Fruit fly (Drosophila melanogaster): ENCODE measurements around the gene CG14711.

Gene CG14711

DNA sequence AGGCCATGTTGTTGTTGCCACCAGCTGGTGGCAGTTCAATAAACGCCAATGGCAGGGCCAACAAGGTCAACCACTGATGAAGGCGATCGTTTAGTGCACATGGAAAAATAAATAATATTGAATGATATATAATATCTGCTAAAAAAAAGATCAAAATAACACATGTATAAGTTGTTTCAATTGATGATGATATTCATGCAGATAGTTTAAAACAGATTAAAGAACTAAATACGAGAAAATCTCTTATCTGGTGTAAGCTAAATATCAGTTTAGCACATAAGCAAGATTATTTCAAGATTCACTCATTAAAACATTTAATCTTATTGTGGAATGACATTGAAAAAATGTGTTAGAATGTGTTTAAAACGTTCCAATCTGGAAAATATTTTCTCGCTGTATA is 40.3 kb downstream of the CG14711 start:
- TF ChIP-seq insv (optimal IDR thresholded peaks at IDR 0.05) = no peak
- TF ChIP-seq ttk (optimal IDR thresholded peaks at IDR 0.05) = no peak
- no peak for TF ChIP-seq h (optimal IDR thresholded peaks at IDR 0.05)
- TF ChIP-seq Sin3A (optimal IDR thresholded peaks at IDR 0.05) = no peak
- TF ChIP-seq Myc (optimal IDR thresholded peaks at IDR 0.05) = no peak
- TF ChIP-seq psq (optimal IDR thresholded peaks at IDR 0.05) = no peak

DNA sequence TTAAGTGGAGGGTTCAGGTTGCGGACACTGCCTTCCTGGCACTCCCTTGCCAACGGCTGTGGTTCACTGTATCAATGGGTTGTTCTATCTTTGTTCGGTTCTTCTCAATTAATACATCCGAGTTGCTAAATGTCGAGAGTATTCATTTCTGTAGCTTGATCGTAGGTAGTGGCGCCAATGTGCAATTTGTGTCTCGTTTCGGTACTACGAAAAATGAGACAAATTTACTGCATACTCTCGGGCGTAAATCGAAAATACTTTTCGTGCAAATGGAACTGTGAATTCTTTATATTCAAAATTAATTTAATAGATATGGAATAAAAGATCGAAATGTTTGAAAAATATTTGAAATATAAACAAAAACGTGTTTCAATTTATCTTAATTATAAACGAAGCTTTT is 42.4 kb downstream of the CG14711 start:
- TF ChIP-seq psq (optimal IDR thresholded peaks at IDR 0.05) (no peak), Myc (optimal IDR thresholded peaks at IDR 0.05) (no peak), insv (optimal IDR thresholded peaks at IDR 0.05) (no peak), Sin3A (optimal IDR thresholded peaks at IDR 0.05) (no peak), h (optimal IDR thresholded peaks at IDR 0.05) (no peak), ttk (optimal IDR thresholded peaks at IDR 0.05) (no peak)

DNA sequence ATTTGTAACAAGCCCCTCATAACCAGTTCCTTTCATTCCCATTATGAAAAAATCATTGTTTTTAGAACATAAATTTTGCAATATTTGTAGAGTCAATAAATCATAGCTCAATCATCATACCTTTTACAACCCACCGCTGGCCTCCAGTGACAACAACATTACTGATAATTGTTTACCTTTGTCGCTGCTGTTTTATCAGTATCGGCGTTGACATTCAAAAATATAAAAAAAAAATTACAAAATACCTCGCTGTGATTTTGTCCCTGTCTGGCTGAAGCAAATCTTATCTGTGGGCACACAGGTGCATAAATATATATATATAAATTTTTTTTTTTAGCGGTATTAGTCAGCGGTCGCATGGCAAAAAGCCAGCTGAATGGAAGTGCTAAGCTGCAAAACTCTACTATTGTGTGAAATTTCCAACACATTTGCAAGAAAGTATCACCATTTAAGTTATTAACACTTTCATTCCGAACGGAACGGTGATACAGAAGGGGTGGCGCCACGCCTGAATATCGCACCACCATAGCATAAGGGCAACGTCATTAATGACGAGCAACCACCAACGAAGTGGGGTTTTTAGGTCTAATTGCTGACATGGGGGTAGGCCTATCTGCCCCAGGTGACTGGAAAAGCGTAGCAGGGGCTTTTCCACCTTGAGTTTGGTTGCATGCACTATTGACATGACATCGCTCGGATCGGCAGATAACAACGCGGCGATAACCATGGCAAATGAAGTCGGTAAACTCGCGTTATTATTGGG is 43.0 kb downstream of the CG14711 start:
- TF ChIP-seq h (optimal IDR thresholded peaks at IDR 0.05) (no peak), psq (optimal IDR thresholded peaks at IDR 0.05) (no peak), insv (optimal IDR thresholded peaks at IDR 0.05) (no peak), Myc (optimal IDR thresholded peaks at IDR 0.05) (no peak), Sin3A (optimal IDR thresholded peaks at IDR 0.05) (no peak), ttk (optimal IDR thresholded peaks at IDR 0.05) (no peak)

DNA sequence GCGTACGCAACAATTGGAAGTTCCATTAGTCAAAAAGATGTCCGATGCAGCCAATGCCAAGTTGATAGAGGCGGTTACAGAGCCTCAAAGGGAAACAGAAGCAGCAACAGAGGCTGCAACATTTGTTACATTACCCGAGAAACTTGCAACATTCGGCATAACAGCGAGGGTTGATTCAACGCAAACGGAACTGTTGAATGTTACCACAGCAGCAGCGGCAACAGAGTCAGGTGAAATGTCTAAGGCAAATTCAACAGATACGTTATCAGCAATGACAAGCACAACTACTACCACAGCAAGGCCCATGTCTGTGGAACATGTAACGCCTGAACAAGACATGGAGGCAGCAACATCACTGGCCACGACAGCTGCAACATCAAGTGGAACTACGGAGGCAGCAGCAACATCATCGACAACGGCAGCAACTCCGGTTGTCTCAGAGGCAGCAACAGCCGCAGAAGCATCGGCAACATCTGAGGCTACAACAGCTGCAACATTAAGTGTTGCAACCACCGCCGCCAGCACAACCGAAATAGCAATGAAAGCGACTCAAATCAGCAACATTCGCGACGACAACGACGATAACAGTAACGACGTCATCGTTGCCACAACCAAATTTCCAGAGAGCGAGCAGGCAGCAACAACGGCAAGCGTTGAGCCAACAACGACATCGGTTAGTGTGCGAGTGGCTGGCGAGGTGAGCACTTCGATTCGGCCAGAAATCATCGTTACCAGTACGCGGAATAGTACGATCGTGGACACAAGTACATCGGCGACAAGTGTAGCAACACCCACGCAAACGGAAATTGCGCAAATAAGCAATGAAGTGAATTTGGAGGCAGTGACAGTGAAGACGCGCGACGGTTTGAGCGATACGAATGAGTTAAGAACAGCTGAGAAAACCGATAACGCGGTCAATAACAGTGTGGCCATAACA is 46.1 kb downstream of the CG14711 start:
- no peak for TF ChIP-seq Sin3A (optimal IDR thresholded peaks at IDR 0.05)
- TF ChIP-seq insv (optimal IDR thresholded peaks at IDR 0.05) = no peak
- no peak for TF ChIP-seq ttk (optimal IDR thresholded peaks at IDR 0.05)
- TF ChIP-seq h (optimal IDR thresholded peaks at IDR 0.05) = no peak
- TF ChIP-seq psq (optimal IDR thresholded peaks at IDR 0.05) = no peak
- TF ChIP-seq Myc (optimal IDR thresholded peaks at IDR 0.05) = no peak

DNA sequence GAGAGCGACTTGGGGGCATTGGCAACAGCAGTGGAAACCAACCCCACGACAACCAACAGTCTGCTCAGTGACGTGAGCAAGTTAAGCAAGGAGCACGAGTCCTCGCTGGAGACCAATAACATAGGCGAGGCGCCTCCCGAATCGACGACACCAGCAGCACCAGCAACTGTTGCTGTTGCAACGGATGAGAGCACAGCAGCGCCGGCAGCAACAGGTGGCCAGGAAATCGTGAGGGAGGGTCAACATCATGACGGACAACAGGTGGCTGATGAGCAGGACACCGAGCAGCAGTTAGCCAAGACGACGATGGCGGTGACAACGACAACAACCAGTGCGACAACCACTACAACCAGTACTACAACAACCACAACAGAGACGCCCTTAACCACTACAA is 46.8 kb downstream of the CG14711 start:
- no peak for TF ChIP-seq psq (optimal IDR thresholded peaks at IDR 0.05)
- TF ChIP-seq ttk (optimal IDR thresholded peaks at IDR 0.05) = no peak
- no peak for TF ChIP-seq Myc (optimal IDR thresholded peaks at IDR 0.05)
- no peak for TF ChIP-seq insv (optimal IDR thresholded peaks at IDR 0.05)
- TF ChIP-seq Sin3A (optimal IDR thresholded peaks at IDR 0.05) = no peak
- TF ChIP-seq h (optimal IDR thresholded peaks at IDR 0.05) = no peak

DNA sequence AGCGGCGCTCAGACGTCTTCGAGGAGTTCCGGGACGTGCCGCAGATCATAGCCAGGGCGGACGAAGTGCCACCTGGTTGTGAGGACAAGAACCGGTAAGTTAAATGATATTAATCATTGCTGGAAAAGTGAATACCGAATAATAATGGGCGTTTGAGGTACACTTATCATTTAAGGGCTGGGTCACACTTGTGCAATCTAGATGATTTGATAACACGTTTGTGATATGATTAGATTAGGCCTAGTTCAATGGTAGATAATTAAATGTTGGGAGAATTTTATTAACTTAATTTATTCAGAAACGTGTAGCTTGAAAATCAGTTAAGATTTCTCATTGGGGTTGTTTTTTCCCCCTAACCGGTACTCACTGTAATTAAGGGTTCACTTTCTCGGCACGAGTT is 47.7 kb downstream of the CG14711 start:
- TF ChIP-seq psq (optimal IDR thresholded peaks at IDR 0.05) = no peak
- no peak for TF ChIP-seq insv (optimal IDR thresholded peaks at IDR 0.05)
- no peak for TF ChIP-seq h (optimal IDR thresholded peaks at IDR 0.05)
- TF ChIP-seq Myc (optimal IDR thresholded peaks at IDR 0.05) = no peak
- TF ChIP-seq ttk (optimal IDR thresholded peaks at IDR 0.05) = no peak
- TF ChIP-seq Sin3A (optimal IDR thresholded peaks at IDR 0.05) = no peak

DNA sequence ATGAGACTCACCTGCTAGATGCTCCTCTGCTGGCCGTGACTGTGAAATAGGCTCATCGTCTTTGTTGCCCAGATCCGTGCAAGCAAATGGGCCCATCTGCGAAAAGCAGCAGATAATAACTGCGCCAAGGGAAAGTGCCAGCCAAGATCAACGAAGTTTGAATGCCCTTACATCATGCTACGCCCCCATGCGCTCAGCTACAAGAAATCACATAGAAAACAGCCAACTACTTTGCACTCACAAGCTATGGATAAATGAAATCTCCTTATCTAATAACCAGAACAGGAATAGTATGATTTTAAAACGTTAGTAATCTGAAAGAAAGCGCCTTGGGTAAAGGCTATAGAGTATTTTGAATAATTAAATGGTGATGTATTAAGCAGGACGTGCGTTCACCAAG is 48.6 kb downstream of the CG14711 start:
- TF ChIP-seq insv (optimal IDR thresholded peaks at IDR 0.05) (no peak), h (optimal IDR thresholded peaks at IDR 0.05) (no peak), Sin3A (optimal IDR thresholded peaks at IDR 0.05) (no peak), ttk (optimal IDR thresholded peaks at IDR 0.05) (no peak), psq (optimal IDR thresholded peaks at IDR 0.05) (no peak), Myc (optimal IDR thresholded peaks at IDR 0.05) (no peak)

DNA sequence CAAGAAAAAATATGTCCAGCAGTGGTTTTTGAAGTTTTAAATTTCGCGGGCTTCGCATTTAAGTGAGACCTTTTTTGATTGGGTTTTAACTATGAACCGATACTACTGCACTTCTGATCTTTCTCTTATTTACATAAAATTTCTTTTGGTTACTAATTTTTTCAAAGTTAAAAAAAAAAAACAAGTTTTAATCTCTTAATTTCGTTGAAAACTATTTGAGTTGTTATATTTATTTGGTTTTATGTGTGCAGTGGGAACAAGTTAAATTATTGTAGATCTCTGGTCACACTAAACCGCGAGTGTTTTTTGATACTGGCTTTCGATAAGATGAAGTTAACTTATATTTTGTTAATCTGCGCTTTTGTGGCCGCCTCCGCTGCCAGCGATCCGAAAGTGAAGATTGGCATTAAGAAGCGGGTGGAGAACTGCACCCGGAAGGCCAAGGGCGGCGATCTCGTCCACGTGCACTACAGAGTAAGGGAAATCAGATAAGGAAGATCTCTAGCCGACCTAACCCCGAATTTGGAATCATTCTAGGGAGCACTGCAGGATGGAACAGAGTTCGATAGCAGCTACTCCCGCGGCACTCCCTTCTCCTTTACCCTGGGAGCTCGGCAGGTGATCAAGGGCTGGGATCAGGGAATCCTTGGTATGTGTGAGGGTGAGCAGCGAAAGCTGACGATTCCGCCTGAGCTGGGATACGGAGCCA is 51.0 kb downstream of the CG14711 start, which contains the start of gene CG14715:
CG14715 (plus strand) TSS at position 267 of the 709 bp plus-strand sequence.
- TF ChIP-seq ttk (optimal IDR thresholded peaks at IDR 0.05) (no peak), Myc (optimal IDR thresholded peaks at IDR 0.05) (no peak), Sin3A (optimal IDR thresholded peaks at IDR 0.05) (no peak), insv (optimal IDR thresholded peaks at IDR 0.05) (no peak), h (optimal IDR thresholded peaks at IDR 0.05) (no peak), psq (optimal IDR thresholded peaks at IDR 0.05) (no peak)
